Worm (Caenorhabditis elegans): ENCODE data around the gene ivd-1.
A peak's percentile ranks its signal among the peaks of the same experiment; 100 is the strongest.

ivd-1 gene

ce11 chrIV:5100145-5100544 lies 11.5 kb upstream of the ivd-1 start:
- no peak for TF ChIP-seq ama-1 (optimal IDR thresholded peaks at IDR 0.05)
- TF ChIP-seq aly-2 (tag; optimal IDR thresholded peaks at IDR 0.05): no peak
- TF ChIP-seq R02D3.7 (tag; optimal IDR thresholded peaks at IDR 0.05): no peak
- no peak for TF ChIP-seq Y48G9A.11 (GFP tag; IDR thresholded peaks at IDR 0.05)
- no peak for TF ChIP-seq cey-2 (tag; optimal IDR thresholded peaks at IDR 0.05; ENCODE audit: borderline replicate concordance, insufficient read depth)
- TF ChIP-seq daf-19 (GFP tag; conservative IDR thresholded peaks at IDR 0.05): no peak
- TF ChIP-seq sdz-12 (GFP tag; optimal IDR thresholded peaks at IDR 0.05): no peak
- no peak for TF ChIP-seq set-16 (GFP tag; IDR thresholded peaks at IDR 0.05)
- peak; percentile 45 for TF ChIP-seq rbr-2 (tag; optimal IDR thresholded peaks at IDR 0.05)
- TF ChIP-seq mep-1 (tag; optimal IDR thresholded peaks at IDR 0.05): peak; percentile 33
- no peak for TF ChIP-seq F26F4.8 (GFP tag; conservative IDR thresholded peaks at IDR 0.05)
- no peak for TF ChIP-seq arid-1 (GFP tag; conservative IDR thresholded peaks at IDR 0.05)
- no peak for TF ChIP-seq nhr-111 (GFP tag; optimal IDR thresholded peaks at IDR 0.05)
- no peak for TF ChIP-seq Y5F2A.4 (GFP tag; optimal IDR thresholded peaks at IDR 0.05)
- no peak for TF ChIP-seq ceh-20 (GFP tag; IDR thresholded peaks at IDR 0.05)
- no peak for TF ChIP-seq nhr-10 (tag; optimal IDR thresholded peaks at IDR 0.05)
- no peak for TF ChIP-seq nhr-41 (GFP tag; IDR thresholded peaks at IDR 0.05)
- TF ChIP-seq dpl-1 (GFP tag; optimal IDR thresholded peaks at IDR 0.05): no peak
- TF ChIP-seq ceh-62 (tag; optimal IDR thresholded peaks at IDR 0.05): no peak
- TF ChIP-seq unc-39 (tag; optimal IDR thresholded peaks at IDR 0.05): no peak
- TF ChIP-seq fkh-10 (GFP tag; optimal IDR thresholded peaks at IDR 0.05): no peak
- no peak for TF ChIP-seq saeg-2 (GFP tag; IDR thresholded peaks at IDR 0.05)
- no peak for TF ChIP-seq nhr-6 (tag; optimal IDR thresholded peaks at IDR 0.05)
- no peak for TF ChIP-seq F10B5.3 (tag; optimal IDR thresholded peaks at IDR 0.05)
- no peak for TF ChIP-seq tag-97 (GFP tag; IDR thresholded peaks at IDR 0.05)
- no peak for TF ChIP-seq dve-1 (tag; optimal IDR thresholded peaks at IDR 0.05; ENCODE audit: insufficient read depth)
- no peak for TF ChIP-seq T26A8.4 (GFP tag; IDR thresholded peaks at IDR 0.05)
- TF ChIP-seq dmd-8 (GFP tag; IDR thresholded peaks at IDR 0.05): no peak
- no peak for TF ChIP-seq mes-2 (tag; optimal IDR thresholded peaks at IDR 0.05; ENCODE audit: poor library complexity, severe bottlenecking)
- TF ChIP-seq unc-62 (GFP tag; optimal IDR thresholded peaks at IDR 0.05 in 1 of 2): peak in 1 of 2 experiments; percentile 47
- TF ChIP-seq unc-62 (tag; optimal IDR thresholded peaks at IDR 0.05): no peak
- TF ChIP-seq aha-1 (tag): peak; percentile 78
- peak; percentile 55; the same call in 1 of the 2 replicates for TF ChIP-seq ctbp-1 (GFP tag; IDR thresholded peaks at IDR 0.05)
- TF ChIP-seq F44E2.7 (GFP tag; IDR thresholded peaks at IDR 0.05): no peak
- TF ChIP-seq zag-1 (tag; optimal IDR thresholded peaks at IDR 0.05): no peak
- no peak for TF ChIP-seq spr-1 (tag; optimal IDR thresholded peaks at IDR 0.05)
- no peak for TF ChIP-seq nhr-77 (tag; optimal IDR thresholded peaks at IDR 0.05)
- no peak for TF ChIP-seq gei-8 (GFP tag; optimal IDR thresholded peaks at IDR 0.05)
- TF ChIP-seq nhr-25 (tag; optimal IDR thresholded peaks at IDR 0.05; ENCODE audit: borderline replicate concordance, insufficient read depth): no peak
- no peak for TF ChIP-seq vab-7 (GFP tag; IDR thresholded peaks at IDR 0.05)
- TF ChIP-seq nhr-42 (GFP tag; IDR thresholded peaks at IDR 0.05): no peak
- no peak for TF ChIP-seq php-3 (GFP tag; IDR thresholded peaks at IDR 0.05)
- TF ChIP-seq lsy-2 (tag; optimal IDR thresholded peaks at IDR 0.05): peak in 1 of 2 experiments; percentile 38
- TF ChIP-seq mdt-29 (GFP tag; IDR thresholded peaks at IDR 0.05): no peak
- TF ChIP-seq skn-1 (tag; optimal IDR thresholded peaks at IDR 0.05): no peak
- no peak for TF ChIP-seq F37D6.2 (tag; optimal IDR thresholded peaks at IDR 0.05)
- TF ChIP-seq ceh-82 (tag; optimal IDR thresholded peaks at IDR 0.05): no peak
- no peak for TF ChIP-seq fos-1 (tag; optimal IDR thresholded peaks at IDR 0.05)
